Worm (Caenorhabditis elegans) whole organism, L4 larva: ENCODE data around the gene nhr-128.

ENCODE experiments used
- D1046.2 ChIP-seq: fragments of 200-800 bp; sonication (Bioruptor generic); IDR thresholded peaks from 2 replicates; pipeline ENCODE4 v1.3.6; 2022; ENCODE audit warnings: missing genetic modification characterization, missing compliant biosample characterization
- F10B5.3 ChIP-seq: sonication (generic microtip); optimal IDR thresholded peaks from 2 replicates; lab custom pipeline; 2016; ENCODE audit warnings: mild to moderate bottlenecking, missing genetic modification characterization, missing compliant biosample characterization
- F26F4.8 ChIP-seq: fragments of 200-800 bp; sonication (Bioruptor generic); conservative IDR thresholded peaks from 2 replicates; pipeline ENCODE4 v1.3.6; 2022; ENCODE audit warnings: missing genetic modification characterization, missing compliant biosample characterization
- F37D6.2 ChIP-seq: sonication (generic microtip); optimal IDR thresholded peaks from 2 replicates; lab custom pipeline; 2016; ENCODE audit warnings: mild to moderate bottlenecking, missing genetic modification characterization, missing compliant biosample characterization
- F49E8.2 ChIP-seq: sonication (generic microtip); optimal IDR thresholded peaks from 2 replicates; lab custom pipeline; 2016; ENCODE audit warnings: missing compliant biosample characterization, mild to moderate bottlenecking, missing genetic modification characterization, borderline replicate concordance
- R02D3.7 ChIP-seq: fragments of 150-350 bp; sonication (generic microtip); optimal IDR thresholded peaks from 3 replicates; lab custom pipeline; 2014; ENCODE audit warnings: missing biosample characterization, missing genetic modification characterization
- Y48G9A.11 ChIP-seq: fragments of 200-800 bp; sonication (Bioruptor generic); IDR thresholded peaks from 2 replicates; pipeline ENCODE4 v1.3.6; 2022; ENCODE audit warnings: missing genetic modification reagents, missing genetic modification characterization, missing compliant biosample characterization
- Y75B8A.6 ChIP-seq: fragments of 200-800 bp; sonication (Bioruptor generic); IDR thresholded peaks from 2 replicates; pipeline ENCODE4 v1.3.6; 2022; ENCODE audit warnings: missing genetic modification reagents, missing genetic modification characterization, missing compliant biosample characterization
- aha-1 ChIP-seq: fragments of 150-350 bp; peaks from one replicate; lab custom pipeline; 2014; ENCODE audit warnings: missing biosample characterization, missing genetic modification characterization
- aly-2 ChIP-seq: sonication (generic microtip); optimal IDR thresholded peaks from 2 replicates; lab custom pipeline; 2018; ENCODE audit warnings: missing biosample characterization, missing genetic modification characterization
- arid-1 ChIP-seq: fragments of 200-800 bp; sonication (Bioruptor generic); conservative IDR thresholded peaks from 2 replicates; pipeline ENCODE4 v1.3.6; 2022; ENCODE audit warnings: missing genetic modification reagents, missing genetic modification characterization, missing compliant biosample characterization
- ceh-44 ChIP-seq: fragments of 200-800 bp; sonication (Bioruptor generic); IDR thresholded peaks from 2 replicates; pipeline ENCODE4 v1.3.6; 2022; ENCODE audit warnings: missing genetic modification reagents, missing genetic modification characterization, missing compliant biosample characterization
- ceh-62 ChIP-seq: sonication (generic microtip); optimal IDR thresholded peaks from 2 replicates; lab custom pipeline; 2017; ENCODE audit warnings: missing biosample characterization, missing genetic modification characterization
- ceh-82 ChIP-seq: sonication (generic microtip); optimal IDR thresholded peaks from 2 replicates; lab custom pipeline; 2017; ENCODE audit warnings: missing biosample characterization, missing genetic modification characterization
- cey-2 ChIP-seq: sonication (generic microtip); optimal IDR thresholded peaks from 3 replicates; lab custom pipeline; 2017; ENCODE audit warnings: missing genetic modification characterization, mild to moderate bottlenecking, missing compliant biosample characterization, antibody characterized with exemption, borderline replicate concordance; ENCODE audit not compliant: insufficient read depth
- ctbp-1 ChIP-seq: fragments of 200-800 bp; sonication (Bioruptor generic); IDR thresholded peaks from 2 replicates; pipeline ENCODE4 v1.3.6; 2022; ENCODE audit warnings: missing genetic modification reagents, missing genetic modification characterization, missing compliant biosample characterization
- dmd-9 ChIP-seq: fragments of 200-800 bp; sonication (Bioruptor generic); IDR thresholded peaks from 2 replicates; pipeline ENCODE4 v1.3.6; 2022; ENCODE audit warnings: missing genetic modification reagents, missing genetic modification characterization, missing compliant biosample characterization
- egl-43 ChIP-seq: fragments of 200-800 bp; sonication (Bioruptor generic); IDR thresholded peaks from 2 replicates; pipeline ENCODE4 v1.3.6; 2022; ENCODE audit warnings: missing genetic modification reagents, missing genetic modification characterization, missing compliant biosample characterization
- fkh-10 ChIP-seq: fragments of 150-350 bp; optimal IDR thresholded peaks from 2 replicates; lab custom pipeline; 2014; ENCODE audit warnings: missing biosample characterization, missing genetic modification reagents, missing genetic modification characterization
- hlh-11 ChIP-seq: fragments of 200-800 bp; sonication (Bioruptor generic); optimal IDR thresholded peaks from 2 replicates; lab custom pipeline; 2018; ENCODE audit warnings: mild to moderate bottlenecking, missing genetic modification characterization, missing compliant biosample characterization
- hmg-1.1 ChIP-seq: fragments of 200-800 bp; sonication (Bioruptor generic); IDR thresholded peaks from 2 replicates; pipeline ENCODE4 v1.3.6; 2022; ENCODE audit warnings: missing genetic modification reagents, missing genetic modification characterization, missing compliant biosample characterization
- jun-1 ChIP-seq: fragments of 150-350 bp; optimal IDR thresholded peaks from 2 replicates; lab custom pipeline; 2014; ENCODE audit warnings: missing biosample characterization, missing genetic modification reagents, missing genetic modification characterization
- lim-7 ChIP-seq: fragments of 200-800 bp; sonication (Bioruptor generic); IDR thresholded peaks from 2 replicates; pipeline ENCODE4 v1.3.6; 2022; ENCODE audit warnings: missing genetic modification characterization, missing compliant biosample characterization
- lin-1 ChIP-seq: fragments of 200-800 bp; sonication (Bioruptor generic); IDR thresholded peaks from 2 replicates; pipeline ENCODE4 v1.3.6; 2022; ENCODE audit warnings: missing genetic modification reagents, missing genetic modification characterization, missing compliant biosample characterization
- lin-13 ChIP-seq: fragments of 150-350 bp; optimal IDR thresholded peaks from 2 replicates; lab custom pipeline; 2014; ENCODE audit warnings: missing biosample characterization, missing genetic modification reagents, missing genetic modification characterization
- lin-29 ChIP-seq: fragments of 200-800 bp; sonication (Bioruptor generic); IDR thresholded peaks from 2 replicates; pipeline ENCODE4 v1.3.6; 2022; ENCODE audit warnings: missing genetic modification reagents, missing genetic modification characterization, missing compliant biosample characterization
- lin-38 ChIP-seq: fragments of 200-800 bp; sonication (Bioruptor generic); IDR thresholded peaks from 2 replicates; pipeline ENCODE4 v1.3.6; 2022; ENCODE audit warnings: missing genetic modification reagents, missing genetic modification characterization, missing compliant biosample characterization
- lin-39 ChIP-seq: fragments of 150-350 bp; optimal IDR thresholded peaks from 2 replicates; lab custom pipeline; 2014; ENCODE audit warnings: missing biosample characterization, missing genetic modification reagents, missing genetic modification characterization
- lir-3 ChIP-seq: sonication (generic microtip); optimal IDR thresholded peaks from 2 replicates; lab custom pipeline; 2016; ENCODE audit warnings: mild to moderate bottlenecking, missing genetic modification characterization, missing compliant biosample characterization
- mdl-1 ChIP-seq, 2 experiments: fragments of 150-350 bp in 1 of 2; sonication (generic microtip) in 1 of 2; optimal IDR thresholded peaks; 2 replicates each; lab custom pipeline; 2014 to 2017; ENCODE audit warnings: missing biosample characterization in 2 of 2, missing genetic modification characterization in 2 of 2
- mdt-29 ChIP-seq: fragments of 200-800 bp; sonication (Bioruptor generic); IDR thresholded peaks from 2 replicates; pipeline ENCODE4 v1.3.6; 2022; ENCODE audit warnings: missing genetic modification reagents, missing genetic modification characterization, missing compliant biosample characterization
- mep-1 ChIP-seq: fragments of 150-350 bp; sonication (generic microtip); optimal IDR thresholded peaks from 3 replicates; lab custom pipeline; 2014; ENCODE audit warnings: missing biosample characterization, missing genetic modification characterization
- mxl-2 ChIP-seq: fragments of 200-800 bp; sonication (Bioruptor generic); conservative IDR thresholded peaks from 2 replicates; pipeline ENCODE4 v1.3.6; 2022; ENCODE audit warnings: missing genetic modification reagents, missing genetic modification characterization, missing compliant biosample characterization
- mxl-3 ChIP-seq: fragments of 200-800 bp; sonication (Bioruptor generic); optimal IDR thresholded peaks from 2 replicates; lab custom pipeline; 2018; ENCODE audit warnings: mild to moderate bottlenecking, missing genetic modification characterization, missing compliant biosample characterization
- nhr-10 ChIP-seq: fragments of 150-350 bp; optimal IDR thresholded peaks from 2 replicates; lab custom pipeline; 2014; ENCODE audit warnings: missing biosample characterization, missing genetic modification characterization
- nhr-102 ChIP-seq: sonication (generic microtip); optimal IDR thresholded peaks from 2 replicates; lab custom pipeline; 2016; ENCODE audit warnings: mild to moderate bottlenecking, missing genetic modification characterization, moderate library complexity, missing compliant biosample characterization
- nhr-111 ChIP-seq: fragments of 200-800 bp; sonication (Bioruptor generic); optimal IDR thresholded peaks from 2 replicates; lab custom pipeline; 2018; ENCODE audit warnings: mild to moderate bottlenecking, missing genetic modification characterization, missing compliant biosample characterization
- nhr-237 ChIP-seq: sonication (generic microtip); optimal IDR thresholded peaks from 2 replicates; lab custom pipeline; 2017; ENCODE audit warnings: missing biosample characterization, missing genetic modification characterization
- nhr-25 ChIP-seq: sonication (generic microtip); optimal IDR thresholded peaks from 2 replicates; lab custom pipeline; 2017; ENCODE audit warnings: missing genetic modification characterization, mild to moderate bottlenecking, missing compliant biosample characterization, antibody characterized with exemption, moderate library complexity, borderline replicate concordance; ENCODE audit not compliant: insufficient read depth
- nhr-28 ChIP-seq: fragments of 150-350 bp; optimal IDR thresholded peaks from 2 replicates; lab custom pipeline; 2014; ENCODE audit warnings: missing biosample characterization, missing genetic modification characterization
- nhr-42 ChIP-seq: fragments of 200-800 bp; sonication (Bioruptor generic); IDR thresholded peaks from 2 replicates; pipeline ENCODE4 v1.3.6; 2022; ENCODE audit warnings: missing genetic modification characterization, missing compliant biosample characterization
- pqm-1 ChIP-seq: sonication (generic microtip); optimal IDR thresholded peaks from 2 replicates; lab custom pipeline; 2017; ENCODE audit warnings: missing biosample characterization, missing genetic modification characterization
- rbr-2 ChIP-seq: sonication (generic microtip); optimal IDR thresholded peaks from 2 replicates; lab custom pipeline; 2016; ENCODE audit warnings: missing genotype, missing genetic modification characterization, missing compliant biosample characterization
- sdz-12 ChIP-seq: fragments of 200-800 bp; sonication (Bioruptor generic); optimal IDR thresholded peaks from 2 replicates; lab custom pipeline; 2018; ENCODE audit warnings: mild to moderate bottlenecking, missing genetic modification characterization, missing compliant biosample characterization
- snpc-1.2 ChIP-seq: fragments of 200-800 bp; sonication (Bioruptor generic); IDR thresholded peaks from 2 replicates; pipeline ENCODE4 v1.3.6; 2022; ENCODE audit warnings: missing genetic modification reagents, missing genetic modification characterization, missing compliant biosample characterization
- snpc-4 ChIP-seq: fragments of 150-350 bp; optimal IDR thresholded peaks from 2 replicates; lab custom pipeline; 2014; ENCODE audit warnings: missing biosample characterization, missing genetic modification characterization
- spr-3 ChIP-seq: fragments of 200-800 bp; sonication (Bioruptor generic); optimal IDR thresholded peaks from 2 replicates; lab custom pipeline; 2018; ENCODE audit warnings: mild to moderate bottlenecking, missing genetic modification characterization, missing compliant biosample characterization
- zag-1 ChIP-seq: fragments of 150-350 bp; optimal IDR thresholded peaks from 2 replicates; lab custom pipeline; 2014; ENCODE audit warnings: missing biosample characterization, missing genetic modification characterization
- zfp-2 ChIP-seq: sonication (generic microtip); optimal IDR thresholded peaks from 2 replicates; lab custom pipeline; 2016; ENCODE audit warnings: mild to moderate bottlenecking, missing genetic modification characterization, missing compliant biosample characterization
- zip-11 ChIP-seq: fragments of 200-800 bp; sonication (Bioruptor generic); IDR thresholded peaks from 2 replicates; pipeline ENCODE4 v1.3.6; 2022; ENCODE audit warnings: missing genetic modification characterization, missing compliant biosample characterization
- zip-2 ChIP-seq: fragments of 150-350 bp; optimal IDR thresholded peaks from 2 replicates; lab custom pipeline; 2014; ENCODE audit warnings: missing biosample characterization, missing genetic modification characterization

nhr-128 gene

ce11 chrV:2216927-2217326 lies 4.9 kb upstream of the nhr-128 start:
- TF ChIP-seq F10B5.3 (no peak), hmg-1.1 (GFP tag; lab: Robert Waterston, UW) (no peak), arid-1 (no peak), lin-39 (no peak), zag-1 (no peak), aha-1 (tag; lab: Kevin White, UChicago) (peak; percentile 91), nhr-111 (no peak), nhr-102 (no peak), nhr-10 (tag; lab: Kevin White, UChicago) (no peak), D1046.2 (GFP tag; lab: Robert Waterston, UW) (0 out of 2 replicates have a peak, but pooled peaks have one; percentile 23), Y75B8A.6 (GFP tag; lab: Robert Waterston, UW) (no peak), snpc-1.2 (GFP tag; lab: Robert Waterston, UW) (no peak), aly-2 (tag; lab: Kevin White, UChicago) (no peak)

- TF ChIP-seq ceh-62 (tag; lab: Kevin White, UChicago) (no peak), mxl-2 (GFP tag; lab: Robert Waterston, UW) (no peak), lin-1 (GFP tag; lab: Robert Waterston, UW) (no peak), spr-3 (GFP tag; lab: Kevin White, UChicago) (no peak), hmg-1.1 (GFP tag; lab: Robert Waterston, UW) (no peak), pqm-1 (tag; lab: Kevin White, UChicago) (peak; percentile 55), lin-13 (GFP tag; lab: Kevin White, UChicago) (no peak), sdz-12 (GFP tag; lab: Kevin White, UChicago) (no peak), lin-38 (GFP tag; lab: Robert Waterston, UW) (no peak), lin-29 (GFP tag; lab: Robert Waterston, UW) (no peak), ceh-82 (tag; lab: Kevin White, UChicago) (no peak), zfp-2 (tag; lab: Kevin White, UChicago) (no peak), ctbp-1 (GFP tag; lab: Robert Waterston, UW) (no peak), mep-1 (tag; lab: Kevin White, UChicago) (peak; percentile 54), mdt-29 (GFP tag; lab: Robert Waterston, UW) (no peak), F37D6.2 (tag; lab: Kevin White, UChicago) (no peak), fkh-10 (GFP tag; lab: Kevin White, UChicago) (no peak), zip-2 (tag; lab: Kevin White, UChicago) (no peak), cey-2 (tag; lab: Kevin White, UChicago) (no peak), F10B5.3 (no peak), F26F4.8 (no peak), F49E8.2 (no peak), jun-1 (tag; lab: Kevin White, UChicago) (no peak), mdl-1 (tag; optimal IDR thresholded peaks at IDR 0.05; lab: Kevin White, UChicago) (peak in 1 of 2 experiments; percentile 49), snpc-4 (tag; lab: Kevin White, UChicago) (no peak), nhr-10 (tag; lab: Kevin White, UChicago) (no peak), D1046.2 (GFP tag; lab: Robert Waterston, UW) (no peak), mxl-3 (peak; percentile 49), lim-7 (GFP tag; lab: Robert Waterston, UW) (no peak), nhr-28 (tag; lab: Kevin White, UChicago) (peak; percentile 81), zip-11 (GFP tag; lab: Robert Waterston, UW) (no peak), egl-43 (GFP tag; lab: Robert Waterston, UW) (no peak), nhr-42 (GFP tag; lab: Robert Waterston, UW) (no peak), lir-3 (tag; lab: Kevin White, UChicago) (no peak), rbr-2 (tag; lab: Kevin White, UChicago) (no peak), nhr-237 (tag; lab: Kevin White, UChicago) (no peak), hlh-11 (peak; percentile 81), nhr-111 (no peak), dmd-9 (no peak), Y48G9A.11 (GFP tag; lab: Robert Waterston, UW) (no peak), R02D3.7 (tag; lab: Kevin White, UChicago) (no peak), nhr-25 (tag; lab: Kevin White, UChicago) (no peak), Y75B8A.6 (GFP tag; lab: Robert Waterston, UW) (no peak), ceh-44 (GFP tag; lab: Robert Waterston, UW) (no peak)
Measured at ce11 chrV:2218803-2219202, 3.1 kb upstream of the nhr-128 start, which contains the start of gene nhr-56. Gene nhr-56 (plus strand): TSS chrV:2219004.
